Fruit fly (Drosophila melanogaster): Measurements from ENCODE around the gene RpS27A.

RpS27A gene

dm6 chr2L:10376276-10376675 lies 31.9 kb upstream of the RpS27A start (continued):
- TF ChIP-seq CG11398 (GFP tag; optimal IDR thresholded peaks at IDR 0.05): no peak
- TF ChIP-seq Max (GFP tag; optimal IDR thresholded peaks at IDR 0.05): no peak
- TF ChIP-seq fu2 (GFP tag; optimal IDR thresholded peaks at IDR 0.05): no peak
- no peak for TF ChIP-seq gfzf (GFP tag; optimal IDR thresholded peaks at IDR 0.05)
- no peak for TF ChIP-seq CG30431 (GFP tag; optimal IDR thresholded peaks at IDR 0.05)
- no peak for TF ChIP-seq jumu (GFP tag; optimal IDR thresholded peaks at IDR 0.05)
- no peak for TF ChIP-seq Trl (optimal IDR thresholded peaks at IDR 0.05)
- TF ChIP-seq Trl (GFP tag; optimal IDR thresholded peaks at IDR 0.05): peak; percentile 1
- TF ChIP-seq sna (GFP tag; IDR thresholded peaks at IDR 0.05; ENCODE audit: partially characterized antibody): no peak
- TF ChIP-seq lov (optimal IDR thresholded peaks at IDR 0.05): no peak
- TF ChIP-seq lov (GFP tag; IDR thresholded peaks at IDR 0.05): no peak
- TF ChIP-seq ewg (GFP tag; optimal IDR thresholded peaks at IDR 0.05): peak; percentile 90
- TF ChIP-seq CG32532 (GFP tag; IDR thresholded peaks at IDR 0.05): no peak
- no peak for TF ChIP-seq Gsc (GFP tag; IDR thresholded peaks at IDR 0.05)
- TF ChIP-seq CG13775 (GFP tag; optimal IDR thresholded peaks at IDR 0.05): no peak
- no peak for TF ChIP-seq CG13894 (tag; optimal IDR thresholded peaks at IDR 0.05)
- no peak for TF ChIP-seq az2 (GFP tag; optimal IDR thresholded peaks at IDR 0.05)

dm6 chr2L:10378631-10379030 lies 29.5 kb upstream of the RpS27A start:
- no peak for TF ChIP-seq CG12391 (tag; optimal IDR thresholded peaks at IDR 0.05)
- TF ChIP-seq lab (GFP tag; optimal IDR thresholded peaks at IDR 0.05): no peak
- TF ChIP-seq pzg (GFP tag; optimal IDR thresholded peaks at IDR 0.05): no peak
- no peak for TF ChIP-seq hbn (GFP tag; IDR thresholded peaks at IDR 0.05; ENCODE audit: partially characterized antibody)
- TF ChIP-seq Dbx (GFP tag; IDR thresholded peaks at IDR 0.05): no peak
- TF ChIP-seq pum (GFP tag; optimal IDR thresholded peaks at IDR 0.05): no peak
- TF ChIP-seq ac (GFP tag; optimal IDR thresholded peaks at IDR 0.05): no peak
- no peak for TF ChIP-seq pan (optimal IDR thresholded peaks at IDR 0.05)
- peak in 1 of 2 experiments; percentile 17 for TF ChIP-seq pan (GFP tag; optimal IDR thresholded peaks at IDR 0.05 in 1 of 2, IDR thresholded peaks at IDR 0.05 in 1 of 2)
- TF ChIP-seq Ets65A (GFP tag): peak; percentile 88
- peak; percentile 63 for TF ChIP-seq Med (GFP tag)
- TF ChIP-seq sqz (GFP tag; optimal IDR thresholded peaks at IDR 0.05): no peak
- TF ChIP-seq row (GFP tag; IDR thresholded peaks at IDR 0.05): no peak
- TF ChIP-seq CG15514 (GFP tag; optimal IDR thresholded peaks at IDR 0.05): no peak
- TF ChIP-seq CG13287 (GFP tag; IDR thresholded peaks at IDR 0.05; ENCODE audit: partially characterized antibody): no peak
- TF ChIP-seq Tbp (GFP tag; optimal IDR thresholded peaks at IDR 0.05): no peak
- TF ChIP-seq knrl (GFP tag; IDR thresholded peaks at IDR 0.05; ENCODE audit: partially characterized antibody): no peak
- no peak for TF ChIP-seq shn (GFP tag; optimal IDR thresholded peaks at IDR 0.05)
- TF ChIP-seq sim (GFP tag; IDR thresholded peaks at IDR 0.05): no peak

dm6 chr2L:10379865-10380264 lies 28.3 kb upstream of the RpS27A start, which contains the start of gene gny:
TSS of gene gny (plus strand) at chr2L:10380103.
- TF ChIP-seq HmgD (GFP tag; optimal IDR thresholded peaks at IDR 0.05) (peak; percentile 39), chinmo (GFP tag; IDR thresholded peaks at IDR 0.05; ENCODE audit: partially characterized antibody) (0 out of 4 replicates have a peak, but pooled peaks have one; percentile 25), nmo (GFP tag; optimal IDR thresholded peaks at IDR 0.05) (peak; percentile 3), pfk (GFP tag; optimal IDR thresholded peaks at IDR 0.05) (peak; percentile 97), CG15073 (GFP tag; optimal IDR thresholded peaks at IDR 0.05) (no peak), Fer1 (GFP tag; optimal IDR thresholded peaks at IDR 0.05) (no peak), CG12942 (GFP tag; optimal IDR thresholded peaks at IDR 0.05) (no peak), CG7372 (GFP tag; IDR thresholded peaks at IDR 0.05) (no peak), CG10543 (GFP tag; optimal IDR thresholded peaks at IDR 0.05) (no peak), CG4404 (GFP tag; IDR thresholded peaks at IDR 0.05) (no peak), Dfd (GFP tag; optimal IDR thresholded peaks at IDR 0.05) (no peak), Dref (GFP tag; IDR thresholded peaks at IDR 0.05) (peak; percentile 85), Ets97D (GFP tag; optimal IDR thresholded peaks at IDR 0.05) (peak; percentile 26), bsh (GFP tag; optimal IDR thresholded peaks at IDR 0.05) (no peak), gfzf (GFP tag; optimal IDR thresholded peaks at IDR 0.05) (peak; percentile 19), toy (GFP tag; IDR thresholded peaks at IDR 0.05) (no peak), CG10147 (GFP tag; optimal IDR thresholded peaks at IDR 0.05) (no peak), sqz (GFP tag; optimal IDR thresholded peaks at IDR 0.05) (no peak)
